Worm (Caenorhabditis elegans): ENCODE data around the gene nhr-125.
"Not testable (repeated sequence)": the region's sequence is repeated elsewhere in the genome, so short reads cannot be mapped to it uniquely, and the experiment has no call there.

nhr-125 gene

ce11 chrV:4298579-4298978, 26.7 kb downstream of the nhr-125 start, which contains the start of gene ZC132.11:
TSS of gene ZC132.11 (minus strand) at chrV:4298679.
- TF ChIP-seq W03F9.2 (tag; optimal IDR thresholded peaks at IDR 0.05): no peak
- TF ChIP-seq dao-5 (tag; optimal IDR thresholded peaks at IDR 0.05): no peak
- TF ChIP-seq him-1 (tag; optimal IDR thresholded peaks at IDR 0.05): no peak

ce11 chrV:4295920-4296319, 29.4 kb downstream of the nhr-125 start, which contains the start of gene F47D2.11:
TSS of gene F47D2.11 (minus strand) at chrV:4296020.
- TF ChIP-seq W03F9.2 (tag; optimal IDR thresholded peaks at IDR 0.05) (no peak), dao-5 (tag; optimal IDR thresholded peaks at IDR 0.05) (no peak), him-1 (tag; optimal IDR thresholded peaks at IDR 0.05) (no peak)

ce11 chrV:4293425-4293824, 31.9 kb downstream of the nhr-125 start, which contains the start of gene srh-194:
TSS of gene srh-194 (minus strand) at chrV:4293525.
- TF ChIP-seq him-1, dao-5, W03F9.2 (tag; optimal IDR thresholded peaks at IDR 0.05): not testable (repeated sequence)

ce11 chrV:4290093-4290492, 35.2 kb downstream of the nhr-125 start, which contains the start of gene srh-193:
TSS of gene srh-193 (minus strand) at chrV:4290193.
- not testable (repeated sequence) for TF ChIP-seq W03F9.2, dao-5, him-1 (tag; optimal IDR thresholded peaks at IDR 0.05)

ce11 chrV:4284737-4285136, 40.6 kb downstream of the nhr-125 start, which contains the start of gene srt-19:
TSS of gene srt-19 (plus strand) at chrV:4285037.
- TF ChIP-seq W03F9.2, him-1, dao-5 (tag; optimal IDR thresholded peaks at IDR 0.05): not testable (repeated sequence)

ce11 chrV:4281699-4282098, 43.6 kb downstream of the nhr-125 start, which contains the start of gene srt-37:
TSS of gene srt-37 (minus strand) at chrV:4281799.
- TF ChIP-seq W03F9.2, dao-5, him-1 (tag; optimal IDR thresholded peaks at IDR 0.05): not testable (repeated sequence)

ce11 chrV:4278735-4279134, 46.6 kb downstream of the nhr-125 start, which contains the start of gene srt-20:
TSS of gene srt-20 (minus strand) at chrV:4278835.
- TF ChIP-seq dao-5, W03F9.2, him-1 (tag; optimal IDR thresholded peaks at IDR 0.05): not testable (repeated sequence)

- no peak for TF ChIP-seq dao-5 (tag; optimal IDR thresholded peaks at IDR 0.05)
Measured at ce11 chrV:4273372-4273771, 51.9 kb downstream of the nhr-125 start.
